Worm (Caenorhabditis elegans) whole organism, L1 larva: ENCODE data around the gene F46C5.4.

Source experiments
- lin-15B ChIP-seq: fragments of 150-350 bp; sonication (generic microtip); optimal IDR thresholded peaks from 3 replicates; lab custom pipeline; 2014; ENCODE audit warnings: missing biosample characterization, missing genetic modification characterization
- nhr-11 ChIP-seq: fragments of 150-350 bp; optimal IDR thresholded peaks from 2 replicates; lab custom pipeline; 2014; ENCODE audit warnings: missing biosample characterization, missing genetic modification characterization
- nhr-85 ChIP-seq: sonication (generic microtip); peaks from one replicate; lab custom pipeline; 2016; ENCODE audit warnings: missing genetic modification characterization, inconsistent platforms, missing compliant biosample characterization
- skn-1 ChIP-seq: fragments of 150-350 bp; optimal IDR thresholded peaks from 2 replicates; lab custom pipeline; 2014; ENCODE audit warnings: missing biosample characterization, missing genetic modification characterization
- tbx-2 ChIP-seq: sonication (generic microtip); optimal IDR thresholded peaks from 2 replicates; lab custom pipeline; 2016; ENCODE audit warnings: missing genetic modification characterization, missing compliant biosample characterization

DNA sequence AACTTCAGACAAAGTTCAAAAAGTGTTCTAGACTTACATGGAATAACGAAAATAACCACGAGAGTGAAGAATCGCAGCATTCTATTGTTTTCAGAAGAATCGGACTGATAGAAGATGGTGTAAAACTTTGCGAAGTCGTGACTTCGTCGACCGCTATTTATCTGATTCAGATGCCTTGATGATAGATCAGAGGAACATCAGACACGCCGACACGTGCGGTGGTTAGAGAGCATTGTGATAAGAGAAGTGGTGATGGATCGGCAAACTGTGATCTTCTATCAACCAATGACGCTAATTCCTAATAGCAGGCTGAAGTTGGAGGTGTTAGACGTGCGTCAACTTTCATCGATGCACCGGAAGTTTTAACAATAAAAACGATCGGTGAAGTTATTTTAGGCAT is 17.6 kb upstream of the F46C5.4 start:
- TF ChIP-seq lin-15B (tag; lab: Kevin White, UChicago) (no peak), skn-1 (tag; lab: Kevin White, UChicago) (no peak), tbx-2 (tag; lab: Kevin White, UChicago) (peak; percentile 51), nhr-11 (no peak), nhr-85 (tag; lab: Kevin White, UChicago) (peak; percentile 96)
